Fruit fly (Drosophila melanogaster): ENCODE measurements around the gene Pc.

Pc gene

dm6 chr3L:21292700-21293099 lies 25.1 kb downstream of the Pc start, which contains the start of gene Cpr78Ca:
TSS of gene Cpr78Ca (minus strand) at chr3L:21292800.
- TF ChIP-seq Hr83 (GFP tag; optimal IDR thresholded peaks at IDR 0.05; ENCODE audit: poor library complexity, severe bottlenecking) (no peak), Sp1 (GFP tag; optimal IDR thresholded peaks at IDR 0.05) (no peak), Abd-B (GFP tag; optimal IDR thresholded peaks at IDR 0.05) (no peak), tai (GFP tag; optimal IDR thresholded peaks at IDR 0.05) (no peak), CG9705 (GFP tag; optimal IDR thresholded peaks at IDR 0.05) (no peak), Dfd (GFP tag; optimal IDR thresholded peaks at IDR 0.05) (no peak)

- no peak for TF ChIP-seq Rel (GFP tag; optimal IDR thresholded peaks at IDR 0.05)
- TF ChIP-seq Rel (tag; optimal IDR thresholded peaks at IDR 0.05), result no peak
- TF ChIP-seq woc (GFP tag; optimal IDR thresholded peaks at IDR 0.05), result no peak
- no peak for TF ChIP-seq foxo (GFP tag; optimal IDR thresholded peaks at IDR 0.05)
- no peak for TF ChIP-seq psq (GFP tag; optimal IDR thresholded peaks at IDR 0.05)
- no peak for TF ChIP-seq Dif (GFP tag; optimal IDR thresholded peaks at IDR 0.05; ENCODE audit: partially characterized antibody)
- TF ChIP-seq usp (GFP tag; optimal IDR thresholded peaks at IDR 0.05), result no peak
- no peak for TF ChIP-seq lola (GFP tag; optimal IDR thresholded peaks at IDR 0.05)
- no peak for TF ChIP-seq Vsx2 (GFP tag; optimal IDR thresholded peaks at IDR 0.05; ENCODE audit: partially characterized antibody)
- no peak for TF ChIP-seq Hr83 (GFP tag; optimal IDR thresholded peaks at IDR 0.05; ENCODE audit: poor library complexity, severe bottlenecking)
- TF ChIP-seq Myc (optimal IDR thresholded peaks at IDR 0.05), result no peak
- no peak for TF ChIP-seq rgr (GFP tag; optimal IDR thresholded peaks at IDR 0.05)
- no peak for TF ChIP-seq Hr78 (GFP tag; optimal IDR thresholded peaks at IDR 0.05)
- no peak for TF ChIP-seq CG9705 (GFP tag; optimal IDR thresholded peaks at IDR 0.05)
- TF ChIP-seq jim (GFP tag; optimal IDR thresholded peaks at IDR 0.05), result no peak
- no peak for TF ChIP-seq CrebA (GFP tag; optimal IDR thresholded peaks at IDR 0.05; ENCODE audit: borderline replicate concordance)
- TF ChIP-seq dsf (GFP tag; optimal IDR thresholded peaks at IDR 0.05; ENCODE audit: borderline replicate concordance), result no peak
- TF ChIP-seq Hnf4 (GFP tag; optimal IDR thresholded peaks at IDR 0.05), result no peak
- TF ChIP-seq CG32264 (GFP tag; optimal IDR thresholded peaks at IDR 0.05), result no peak
Measured at dm6 chr3L:21291055-21291454, 26.8 kb downstream of the Pc start.

dm6 chr3L:21290336-21290735 lies 27.5 kb downstream of the Pc start:
- TF ChIP-seq Hr83 (GFP tag; optimal IDR thresholded peaks at IDR 0.05; ENCODE audit: poor library complexity, severe bottlenecking), result no peak
- TF ChIP-seq dsf (GFP tag; optimal IDR thresholded peaks at IDR 0.05; ENCODE audit: borderline replicate concordance), result no peak
- no peak for TF ChIP-seq GATAd (GFP tag; optimal IDR thresholded peaks at IDR 0.05)
- no peak for TF ChIP-seq Abd-B (GFP tag; optimal IDR thresholded peaks at IDR 0.05)

dm6 chr3L:21285639-21286338 lies 32.0 kb downstream of the Pc start, which contains the start of the genes CG12974 and pzg:
TSS of gene CG12974 (minus strand) at chr3L:21285962.
TSS of gene pzg (plus strand) at chr3L:21286099.
- TF ChIP-seq Vsx2 (GFP tag; optimal IDR thresholded peaks at IDR 0.05; ENCODE audit: partially characterized antibody) (peak; percentile 99), Dif (GFP tag; optimal IDR thresholded peaks at IDR 0.05; ENCODE audit: partially characterized antibody) (peak; percentile 99), Jra (GFP tag; optimal IDR thresholded peaks at IDR 0.05) (peak; percentile 19), CG9705 (GFP tag; optimal IDR thresholded peaks at IDR 0.05) (peak; percentile 82), Myc (optimal IDR thresholded peaks at IDR 0.05) (peak; percentile 46), dmrt93B (GFP tag; optimal IDR thresholded peaks at IDR 0.05) (peak; percentile 74), Hnf4 (GFP tag; optimal IDR thresholded peaks at IDR 0.05) (peak; percentile 56), tai (GFP tag; optimal IDR thresholded peaks at IDR 0.05) (no peak), br (GFP tag; optimal IDR thresholded peaks at IDR 0.05) (peak; percentile 48), ey (GFP tag; optimal IDR thresholded peaks at IDR 0.05) (peak; percentile 51), HLH106 (tag; optimal IDR thresholded peaks at IDR 0.05) (peak; percentile 73), Hr83 (GFP tag; optimal IDR thresholded peaks at IDR 0.05; ENCODE audit: poor library complexity, severe bottlenecking) (peak; percentile 34), lola (GFP tag; optimal IDR thresholded peaks at IDR 0.05) (no peak), Sp1 (GFP tag; optimal IDR thresholded peaks at IDR 0.05) (peak; percentile 57), N (GFP tag; optimal IDR thresholded peaks at IDR 0.05) (no peak), h (GFP tag; optimal IDR thresholded peaks at IDR 0.05) (peak; percentile 66), woc (GFP tag; optimal IDR thresholded peaks at IDR 0.05) (peak; percentile 70), dl (GFP tag; optimal IDR thresholded peaks at IDR 0.05; ENCODE audit: insufficient read depth in 1 of 2, partially characterized antibody in 2 of 2) (peak; percentile 76 to 82), rgr (GFP tag; optimal IDR thresholded peaks at IDR 0.05) (peak; percentile 69), psq (GFP tag; optimal IDR thresholded peaks at IDR 0.05) (no peak), Dfd (GFP tag; optimal IDR thresholded peaks at IDR 0.05) (no peak), Mio (GFP tag; optimal IDR thresholded peaks at IDR 0.05) (peak; percentile 20), OdsH (GFP tag; optimal IDR thresholded peaks at IDR 0.05) (peak; percentile 30), foxo (GFP tag; optimal IDR thresholded peaks at IDR 0.05) (peak in 1 of 2 experiments; percentile 59), sage (GFP tag; optimal IDR thresholded peaks at IDR 0.05) (no peak), fru (GFP tag; optimal IDR thresholded peaks at IDR 0.05) (peak; percentile 69), brk (GFP tag; optimal IDR thresholded peaks at IDR 0.05) (no peak), sv (GFP tag; optimal IDR thresholded peaks at IDR 0.05) (peak; percentile 51)
